Worm (Caenorhabditis elegans): Measurements from ENCODE around the gene pals-27.
"Not testable (repeated sequence)": the region's sequence is repeated elsewhere in the genome, so short reads cannot be mapped to it uniquely, and the experiment has no call there.

pals-27 gene

DNA sequence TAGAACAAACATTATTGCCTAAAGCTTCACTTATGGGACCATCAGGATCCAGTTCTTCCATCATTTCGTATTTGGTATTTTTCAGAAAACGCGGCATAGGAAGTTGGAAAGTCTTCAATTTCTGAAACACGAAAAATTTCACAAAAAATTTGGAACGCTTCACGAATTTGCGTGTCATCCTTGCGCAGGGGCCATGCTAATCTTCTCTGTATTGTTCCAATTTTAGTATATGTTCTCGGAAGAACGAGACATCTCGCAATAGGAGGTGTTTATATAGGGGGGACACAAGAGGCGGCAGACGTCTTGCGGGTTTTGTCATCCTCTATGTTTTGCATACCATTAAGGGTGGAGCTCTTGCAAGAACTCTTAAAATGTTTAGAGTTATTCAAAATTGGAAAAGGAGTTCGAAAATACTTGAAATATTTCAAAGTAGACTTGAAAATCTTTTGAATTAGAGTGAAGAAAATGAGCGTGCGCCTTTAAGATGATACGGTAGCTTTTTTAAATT lies 45.3 kb downstream of the pals-27 start (continued):
- TF ChIP-seq snpc-1.1 (tag; optimal IDR thresholded peaks at IDR 0.05; ENCODE audit: insufficient read depth), result peak; percentile 85
- peak; percentile 95 for TF ChIP-seq madf-6 (GFP tag; IDR thresholded peaks at IDR 0.05)
- peak; percentile 68 for TF ChIP-seq hsf-1 (GFP tag; IDR thresholded peaks at IDR 0.05)
- peak; percentile 90 for TF ChIP-seq lin-26 (GFP tag; IDR thresholded peaks at IDR 0.05)
- peak; percentile 63 for TF ChIP-seq ceh-100 (GFP tag; IDR thresholded peaks at IDR 0.05)
- peak; percentile 66 for TF ChIP-seq D2030.7 (GFP tag; IDR thresholded peaks at IDR 0.05)
- TF ChIP-seq mcd-1 (GFP tag; IDR thresholded peaks at IDR 0.05), result peak; percentile 69
- TF ChIP-seq Y67H2A.10 (GFP tag; conservative IDR thresholded peaks at IDR 0.05), result 0 out of 2 replicates have a peak, but pooled peaks have one; percentile 17
- peak; percentile 63; the same call in 1 of the 2 replicates for TF ChIP-seq ztf-25 (GFP tag; IDR thresholded peaks at IDR 0.05)
- TF ChIP-seq madf-8 (GFP tag; conservative IDR thresholded peaks at IDR 0.05), result peak; percentile 90
- TF ChIP-seq hmg-1.2 (GFP tag; IDR thresholded peaks at IDR 0.05), result peak; percentile 97
- TF ChIP-seq repo-1 (tag; optimal IDR thresholded peaks at IDR 0.05), result peak; percentile 18
- peak; percentile 2 for TF ChIP-seq athp-1 (tag; optimal IDR thresholded peaks at IDR 0.05)
- TF ChIP-seq K11D2.4 (GFP tag; IDR thresholded peaks at IDR 0.05), result peak; percentile 32; the same call in 1 of the 2 replicates
- peak; percentile 59 for TF ChIP-seq C06A6.2 (GFP tag; conservative IDR thresholded peaks at IDR 0.05)
- peak in 1 of 2 experiments; percentile 34 for TF ChIP-seq rec-8 (tag; optimal IDR thresholded peaks at IDR 0.05)
- TF ChIP-seq dox-1 (GFP tag; IDR thresholded peaks at IDR 0.05), result peak; percentile 80
- TF ChIP-seq attf-3 (GFP tag; conservative IDR thresholded peaks at IDR 0.05), result 0 out of 2 replicates have a peak, but pooled peaks have one; percentile 21
- TF ChIP-seq rpc-1 (optimal IDR thresholded peaks at IDR 0.05), result peak; percentile 62
- peak; percentile 77 for TF ChIP-seq rpc-1 (tag; optimal IDR thresholded peaks at IDR 0.05)
- peak; percentile 45; the same call in 1 of the 2 replicates for TF ChIP-seq ceh-91 (GFP tag; IDR thresholded peaks at IDR 0.05)
- TF ChIP-seq aptf-3 (GFP tag; IDR thresholded peaks at IDR 0.05), result peak; percentile 79; the same call in 1 of the 2 replicates
- TF ChIP-seq Y95B8A.8 (GFP tag; IDR thresholded peaks at IDR 0.05), result 0 out of 2 replicates have a peak, but pooled peaks have one; percentile 49
- TF ChIP-seq ekl-4 (GFP tag; IDR thresholded peaks at IDR 0.05), result peak; percentile 90
- peak; percentile 82; the same call in 1 of the 2 replicates for TF ChIP-seq cebp-2 (GFP tag; IDR thresholded peaks at IDR 0.05)
- not testable (repeated sequence) for TF ChIP-seq cebp-1 (GFP tag; IDR thresholded peaks at IDR 0.05)
- TF ChIP-seq cebp-1 (tag; optimal IDR thresholded peaks at IDR 0.05), result peak; percentile 44
- TF ChIP-seq tbp1 (GFP tag; optimal IDR thresholded peaks at IDR 0.05), result peak; percentile 79
- TF ChIP-seq madf-3 (GFP tag; IDR thresholded peaks at IDR 0.05), result peak; percentile 73; the same call in 1 of the 2 replicates
- TF ChIP-seq snpc-4 (GFP tag; optimal IDR thresholded peaks at IDR 0.05), result peak; percentile 66
- TF ChIP-seq snpc-4 (tag; optimal IDR thresholded peaks at IDR 0.05), result peak; percentile 85 to 99 (median 92)

ce11 chrIII:4428797-4429196 lies 47.4 kb downstream of the pals-27 start:
- peak; percentile 54 for TF ChIP-seq hmg-1.2 (GFP tag; IDR thresholded peaks at IDR 0.05)
- peak; percentile 58 for TF ChIP-seq rpc-1 (optimal IDR thresholded peaks at IDR 0.05)
- peak; percentile 77 for TF ChIP-seq rpc-1 (tag; optimal IDR thresholded peaks at IDR 0.05)
- TF ChIP-seq hrde-1 (tag; optimal IDR thresholded peaks at IDR 0.05; ENCODE audit: borderline replicate concordance), result no peak
- no peak for TF ChIP-seq aptf-3 (GFP tag; IDR thresholded peaks at IDR 0.05)
- TF ChIP-seq F52B5.7 (tag; optimal IDR thresholded peaks at IDR 0.05), result peak; percentile 29
- TF ChIP-seq egrh-3 (GFP tag; IDR thresholded peaks at IDR 0.05), result peak; percentile 42
- TF ChIP-seq nhr-80 (tag; optimal IDR thresholded peaks at IDR 0.05), result peak; percentile 13
- peak in 1 of 2 experiments; percentile 30 for TF ChIP-seq rec-8 (tag; optimal IDR thresholded peaks at IDR 0.05)
- peak; percentile 6 for TF ChIP-seq chd-7 (tag; optimal IDR thresholded peaks at IDR 0.05)
- TF ChIP-seq F57A8.1 (GFP tag; optimal IDR thresholded peaks at IDR 0.05), result no peak
- TF ChIP-seq K12H6.12 (tag; optimal IDR thresholded peaks at IDR 0.05), result no peak
- no peak for TF ChIP-seq nhr-27 (tag; optimal IDR thresholded peaks at IDR 0.05)
- TF ChIP-seq madf-6 (GFP tag; IDR thresholded peaks at IDR 0.05), result peak; percentile 61
- TF ChIP-seq hmg-20 (GFP tag; IDR thresholded peaks at IDR 0.05), result no peak
- peak; percentile 25 for TF ChIP-seq lin-54 (GFP tag; optimal IDR thresholded peaks at IDR 0.05)
- no peak for TF ChIP-seq attf-3 (GFP tag; conservative IDR thresholded peaks at IDR 0.05)
- TF ChIP-seq D2030.7 (GFP tag; IDR thresholded peaks at IDR 0.05), result peak; percentile 67
- TF ChIP-seq nfya-2 (GFP tag; IDR thresholded peaks at IDR 0.05), result no peak
- peak; percentile 40 for TF ChIP-seq snpc-3.4 (tag; optimal IDR thresholded peaks at IDR 0.05)
- peak; percentile 57 for TF ChIP-seq snpc-1.1 (tag; optimal IDR thresholded peaks at IDR 0.05; ENCODE audit: insufficient read depth)
- peak; percentile 89; the same call in 1 of the 2 replicates for TF ChIP-seq lin-26 (GFP tag; IDR thresholded peaks at IDR 0.05)
- TF ChIP-seq B0336.3 (GFP tag; IDR thresholded peaks at IDR 0.05), result peak; percentile 20; the same call in 1 of the 2 replicates
- peak; percentile 88 for TF ChIP-seq tbp1 (GFP tag; optimal IDR thresholded peaks at IDR 0.05)
- no peak for TF ChIP-seq let-607 (tag; optimal IDR thresholded peaks at IDR 0.05)

Measured in whole organism, young adult.